Fruit fly (Drosophila melanogaster) whole organism: Measurements from ENCODE around the gene Srrm234.

Experiments
- CG8478 ChIP-seq: fragments of >200 bp; optimal IDR thresholded peaks from 2 replicates; lab custom pipeline; 2018; ENCODE audit warnings: inconsistent platforms
- Dll ChIP-seq: fragments of >200 bp; optimal IDR thresholded peaks from 2 replicates; lab custom pipeline; 2017
- EcR ChIP-seq, 2 experiments: fragments of >200 bp; optimal IDR thresholded peaks; 2 replicates each; lab custom pipeline; 2017; ENCODE audit warnings: missing biosample characterization in 2 of 2, missing genetic modification characterization in 2 of 2, missing genetic modification reagents in 2 of 2
- pan ChIP-seq: fragments of >200 bp; optimal IDR thresholded peaks from 2 replicates; lab custom pipeline; 2017
- psq ChIP-seq: fragments of >200 bp; optimal IDR thresholded peaks from 2 replicates; lab custom pipeline; 2017
- usp ChIP-seq: fragments of >200 bp; optimal IDR thresholded peaks from 2 replicates; lab custom pipeline; 2017; ENCODE audit warnings: missing biosample characterization, missing genetic modification characterization, mixed read lengths

Srrm234 gene

dm6 chr3L:1628176-1628866 lies 36.5 kb downstream of the Srrm234 start, which contains the start of gene CG13928:
Gene CG13928 (minus strand): TSS chr3L:1628377.
- TF ChIP-seq EcR (GFP tag; optimal IDR thresholded peaks at IDR 0.05; lab: Kevin White, UChicago) (no peak), pan (lab: Kevin White, UChicago) (no peak), usp (GFP tag; lab: Kevin White, UChicago) (no peak)

- TF ChIP-seq EcR (GFP tag; optimal IDR thresholded peaks at IDR 0.05; lab: Kevin White, UChicago) (no peak), CG8478 (lab: Kevin White, UChicago) (no peak), psq (lab: Kevin White, UChicago) (no peak), usp (GFP tag; lab: Kevin White, UChicago) (no peak), pan (lab: Kevin White, UChicago) (no peak), Dll (lab: Kevin White, UChicago) (no peak)
Observed at dm6 chr3L:1626924-1627323, 37.9 kb downstream of the Srrm234 start.

- no peak for TF ChIP-seq EcR (GFP tag; optimal IDR thresholded peaks at IDR 0.05; lab: Kevin White, UChicago)
Observed at dm6 chr3L:1618116-1618727, 46.6 kb downstream of the Srrm234 start, which contains the start of the genes CG13926, ABCB7 and CG33230. Gene CG13926 (minus strand): TSS chr3L:1618158. Gene ABCB7 (plus strand): TSS chr3L:1618414. Gene CG33230 (plus strand): TSS chr3L:1618414.

- TF ChIP-seq EcR (GFP tag; optimal IDR thresholded peaks at IDR 0.05; lab: Kevin White, UChicago) (no peak), Dll (lab: Kevin White, UChicago) (no peak), usp (GFP tag; lab: Kevin White, UChicago) (no peak), pan (lab: Kevin White, UChicago) (no peak), psq (lab: Kevin White, UChicago) (no peak), CG8478 (lab: Kevin White, UChicago) (no peak)
Observed at dm6 chr3L:1615701-1616100, 49.2 kb downstream of the Srrm234 start, which contains the start of gene CG12105. Gene CG12105 (minus strand): TSS chr3L:1615801.

- TF ChIP-seq usp (GFP tag; lab: Kevin White, UChicago) (no peak), pan (lab: Kevin White, UChicago) (no peak), psq (lab: Kevin White, UChicago) (no peak), CG8478 (lab: Kevin White, UChicago) (no peak), Dll (lab: Kevin White, UChicago) (no peak), EcR (GFP tag; optimal IDR thresholded peaks at IDR 0.05; lab: Kevin White, UChicago) (no peak)
Observed at dm6 chr3L:1614465-1615084, 50.3 kb downstream of the Srrm234 start.

dm6 chr3L:1609611-1610010 lies 55.3 kb downstream of the Srrm234 start:
- TF ChIP-seq EcR (GFP tag; optimal IDR thresholded peaks at IDR 0.05; lab: Kevin White, UChicago) (no peak), Dll (lab: Kevin White, UChicago) (no peak), CG8478 (lab: Kevin White, UChicago) (no peak), psq (lab: Kevin White, UChicago) (no peak), usp (GFP tag; lab: Kevin White, UChicago) (no peak), pan (lab: Kevin White, UChicago) (no peak)
